Worm (Caenorhabditis elegans) whole organism, late embryonic: ENCODE results near the gene sru-2.
A peak's percentile ranks its signal among the peaks of the same experiment; 100 is the strongest.

ENCODE experiments used
- F13H6.1 ChIP-seq: sonication (generic microtip); optimal IDR thresholded peaks from 2 replicates; lab custom pipeline; 2016; ENCODE audit warnings: missing genetic modification characterization, missing compliant biosample characterization
- K02D7.2 ChIP-seq: sonication (generic microtip); optimal IDR thresholded peaks from 2 replicates; lab custom pipeline; 2017; ENCODE audit warnings: mild to moderate bottlenecking, missing genetic modification characterization, missing compliant biosample characterization
- T23F11.4 ChIP-seq: fragments of 200-800 bp; sonication (Bioruptor generic); optimal IDR thresholded peaks from 2 replicates; lab custom pipeline; 2018; ENCODE audit warnings: mild to moderate bottlenecking, missing genetic modification characterization, missing compliant biosample characterization
- ahr-1 ChIP-seq: sonication (generic microtip); optimal IDR thresholded peaks from 2 replicates; lab custom pipeline; 2016; ENCODE audit warnings: missing genetic modification characterization, missing compliant biosample characterization
- ceh-14 ChIP-seq: sonication (generic microtip); optimal IDR thresholded peaks from 2 replicates; lab custom pipeline; 2016; ENCODE audit warnings: missing genotype, missing genetic modification characterization, missing compliant biosample characterization
- ceh-18 ChIP-seq: sonication (generic microtip); optimal IDR thresholded peaks from 2 replicates; lab custom pipeline; 2016; ENCODE audit warnings: missing genetic modification characterization, missing compliant biosample characterization
- ceh-24 ChIP-seq: sonication (generic microtip); optimal IDR thresholded peaks from 2 replicates; lab custom pipeline; 2016; ENCODE audit warnings: mild to moderate bottlenecking, missing genetic modification characterization, missing compliant biosample characterization
- ceh-34 ChIP-seq: sonication (generic microtip); optimal IDR thresholded peaks from 2 replicates; lab custom pipeline; 2016; ENCODE audit warnings: mild to moderate bottlenecking, missing genetic modification characterization, missing compliant biosample characterization
- ceh-45 ChIP-seq: fragments of 200-800 bp; sonication (Bioruptor generic); IDR thresholded peaks from 2 replicates; pipeline ENCODE4 v1.3.6; 2022; ENCODE audit warnings: missing genetic modification reagents, missing genetic modification characterization, missing compliant biosample characterization
- ceh-6 ChIP-seq: fragments of 200-800 bp; sonication (Bioruptor generic); optimal IDR thresholded peaks from 2 replicates; lab custom pipeline; 2018; ENCODE audit warnings: mild to moderate bottlenecking, missing genetic modification characterization, missing compliant biosample characterization
- ceh-9 ChIP-seq: sonication (generic microtip); optimal IDR thresholded peaks from 2 replicates; lab custom pipeline; 2016; ENCODE audit warnings: mild to moderate bottlenecking, missing genetic modification characterization, inconsistent platforms, missing compliant biosample characterization
- dmd-4 ChIP-seq: sonication (generic microtip); optimal IDR thresholded peaks from 2 replicates; lab custom pipeline; 2016; ENCODE audit warnings: borderline replicate concordance, missing genetic modification characterization, missing compliant biosample characterization
- eyg-1 ChIP-seq: sonication (generic microtip); optimal IDR thresholded peaks from 2 replicates; lab custom pipeline; 2016; ENCODE audit warnings: missing genotype, missing genetic modification characterization, missing compliant biosample characterization
- fax-1 ChIP-seq: sonication (generic microtip); optimal IDR thresholded peaks from 2 replicates; lab custom pipeline; 2016; ENCODE audit warnings: missing genotype, missing genetic modification characterization, missing compliant biosample characterization
- fkh-10 ChIP-seq: fragments of 150-350 bp; optimal IDR thresholded peaks from 2 replicates; lab custom pipeline; 2014; ENCODE audit warnings: missing biosample characterization, missing genetic modification reagents, missing genetic modification characterization
- fkh-6 ChIP-seq: sonication (generic microtip); optimal IDR thresholded peaks from 2 replicates; lab custom pipeline; 2016; ENCODE audit warnings: missing genetic modification characterization, missing compliant biosample characterization
- gmeb-2 ChIP-seq: sonication (generic microtip); optimal IDR thresholded peaks from 2 replicates; lab custom pipeline; 2016; ENCODE audit warnings: missing genetic modification characterization, inconsistent platforms, missing compliant biosample characterization
- hlh-13 ChIP-seq: fragments of 200-800 bp; sonication (Bioruptor generic); optimal IDR thresholded peaks from 2 replicates; lab custom pipeline; 2018; ENCODE audit warnings: mild to moderate bottlenecking, missing genetic modification characterization, missing compliant biosample characterization
- hlh-6 ChIP-seq: sonication (generic microtip); optimal IDR thresholded peaks from 2 replicates; lab custom pipeline; 2016; ENCODE audit warnings: missing genotype, missing genetic modification characterization, missing compliant biosample characterization
- lin-11 ChIP-seq: fragments of 200-800 bp; sonication (Bioruptor generic); optimal IDR thresholded peaks from 2 replicates; lab custom pipeline; 2018; ENCODE audit warnings: mild to moderate bottlenecking, missing genetic modification characterization, missing compliant biosample characterization
- mec-3 ChIP-seq: sonication (generic microtip); optimal IDR thresholded peaks from 2 replicates; lab custom pipeline; 2016; ENCODE audit warnings: borderline replicate concordance, missing genetic modification characterization, missing compliant biosample characterization
- nfya-1 ChIP-seq: sonication (generic microtip); optimal IDR thresholded peaks from 2 replicates; lab custom pipeline; 2017; ENCODE audit warnings: missing genetic modification characterization, mild to moderate bottlenecking, missing compliant biosample characterization, antibody characterized with exemption, moderate library complexity
- nhr-11 ChIP-seq: fragments of 150-350 bp; optimal IDR thresholded peaks from 2 replicates; lab custom pipeline; 2014; ENCODE audit warnings: missing biosample characterization, missing genetic modification characterization
- npax-4 ChIP-seq: sonication (generic microtip); optimal IDR thresholded peaks from 2 replicates; lab custom pipeline; 2016; ENCODE audit warnings: missing genetic modification characterization, missing compliant biosample characterization
- pax-1 ChIP-seq: fragments of 150-350 bp; optimal IDR thresholded peaks from 2 replicates; lab custom pipeline; 2014; ENCODE audit warnings: missing biosample characterization, missing genetic modification characterization
- pha-2 ChIP-seq: sonication (generic microtip); optimal IDR thresholded peaks from 2 replicates; lab custom pipeline; 2017; ENCODE audit warnings: mild to moderate bottlenecking, missing genetic modification characterization, missing compliant biosample characterization
- pha-4 ChIP-seq: fragments of 150-350 bp; optimal IDR thresholded peaks from 2 replicates; lab custom pipeline; 2018; ENCODE audit warnings: missing biosample characterization, missing genetic modification reagents, missing genetic modification characterization
- pqm-1 ChIP-seq: sonication (generic microtip); optimal IDR thresholded peaks from 2 replicates; lab custom pipeline; 2016; ENCODE audit warnings: missing genetic modification characterization, missing compliant biosample characterization
- sdc-2 ChIP-seq: sonication (generic microtip); optimal IDR thresholded peaks from 2 replicates; lab custom pipeline; 2016; ENCODE audit warnings: missing genotype, missing genetic modification characterization, missing compliant biosample characterization
- sox-2 ChIP-seq: fragments of 200-800 bp; sonication (Bioruptor generic); IDR thresholded peaks from 2 replicates; pipeline ENCODE4 v1.3.6; 2022; ENCODE audit warnings: missing genetic modification reagents, missing genetic modification characterization, missing compliant biosample characterization
- ttx-3 ChIP-seq: sonication (generic microtip); optimal IDR thresholded peaks from 2 replicates; lab custom pipeline; 2016; ENCODE audit warnings: missing genetic modification reagents, missing genetic modification characterization, missing compliant biosample characterization
- unc-3 ChIP-seq, 2 experiments: fragments of 200-800 bp in 1 of 2; sonication (Bioruptor generic) in 1 of 2; sonication (generic microtip) in 1 of 2; conservative IDR thresholded peaks in 1 of 2; optimal IDR thresholded peaks in 1 of 2; 2 replicates each; pipeline versions ENCODE4 v1.3.6 to Lab custom; 2016 to 2022; ENCODE audit warnings: missing compliant biosample characterization in 2 of 2, missing genetic modification characterization in 2 of 2, missing genetic modification reagents in 1 of 2
- unc-42 ChIP-seq: sonication (generic microtip); optimal IDR thresholded peaks from 2 replicates; lab custom pipeline; 2016; ENCODE audit warnings: missing genotype, missing genetic modification characterization, missing compliant biosample characterization
- zip-5 ChIP-seq: sonication (generic microtip); optimal IDR thresholded peaks from 2 replicates; lab custom pipeline; 2016; ENCODE audit warnings: missing genetic modification characterization, missing compliant biosample characterization

Gene sru-2

ce11 chrIV:9477135-9477928 is 8.7 kb upstream of the sru-2 start, which contains the start of gene wrt-3 (continued):
- TF ChIP-seq unc-3 (GFP tag; conservative IDR thresholded peaks at IDR 0.05; lab: Robert Waterston, UW): peak; percentile 90
- TF ChIP-seq unc-3 (tag; optimal IDR thresholded peaks at IDR 0.05; lab: Kevin White, UChicago): peak; percentile 88
- no peak for TF ChIP-seq pqm-1 (tag; lab: Kevin White, UChicago)
- TF ChIP-seq T23F11.4 (GFP tag; lab: Kevin White, UChicago): peak; percentile 91
- peak; percentile 83 for TF ChIP-seq mec-3 (tag; lab: Kevin White, UChicago)
- peak; percentile 90 for TF ChIP-seq ceh-45 (GFP tag; lab: Robert Waterston, UW)
- peak; percentile 0 for TF ChIP-seq fkh-10 (GFP tag; lab: Kevin White, UChicago)
- peak; percentile 86 for TF ChIP-seq eyg-1
- TF ChIP-seq fkh-6 (tag; lab: Kevin White, UChicago): peak; percentile 94
- peak; percentile 92 for TF ChIP-seq ahr-1 (tag; lab: Kevin White, UChicago)
- peak; percentile 80 for TF ChIP-seq zip-5 (tag; lab: Kevin White, UChicago)
- TF ChIP-seq sdc-2 (tag; lab: Kevin White, UChicago): peak; percentile 87
- TF ChIP-seq F13H6.1 (tag; lab: Kevin White, UChicago): peak; percentile 90
- TF ChIP-seq ceh-14 (tag; lab: Kevin White, UChicago): peak; percentile 84
- no peak for TF ChIP-seq nhr-11 (tag; lab: Kevin White, UChicago)
- TF ChIP-seq lin-11 (tag; lab: Kevin White, UChicago): peak; percentile 93
- TF ChIP-seq ceh-6 (GFP tag; lab: Kevin White, UChicago): peak; percentile 97
- TF ChIP-seq pha-2 (tag; lab: Kevin White, UChicago): peak; percentile 89
- TF ChIP-seq ceh-34: peak; percentile 93
- peak; percentile 43 for TF ChIP-seq unc-42 (tag; lab: Kevin White, UChicago)
- TF ChIP-seq ttx-3 (tag; lab: Kevin White, UChicago): peak; percentile 93
- TF ChIP-seq hlh-6 (tag; lab: Kevin White, UChicago): peak; percentile 97
- TF ChIP-seq, all 69 proteins: peak for 62

ce11 chrIV:9480936-9481335 is 5.1 kb upstream of the sru-2 start, which contains the start of gene cng-3:
cng-3 (minus strand) TSS chrIV:9481037.
- TF ChIP-seq npax-4: no peak

ce11 chrIV:9485040-9485439 is 1.0 kb upstream of the sru-2 start, which contains the start of gene gadr-2:
gadr-2 (minus strand) TSS chrIV:9485140.
- TF ChIP-seq lin-11 (tag; lab: Kevin White, UChicago) (no peak), pqm-1 (tag; lab: Kevin White, UChicago) (no peak), pha-4 (tag; lab: Kevin White, UChicago) (no peak), mec-3 (tag; lab: Kevin White, UChicago) (no peak), sox-2 (GFP tag; lab: Robert Waterston, UW) (no peak), npax-4 (no peak), sdc-2 (tag; lab: Kevin White, UChicago) (no peak), gmeb-2 (no peak), unc-3 (GFP tag; conservative IDR thresholded peaks at IDR 0.05; lab: Robert Waterston, UW) (no peak), unc-3 (tag; optimal IDR thresholded peaks at IDR 0.05; lab: Kevin White, UChicago) (no peak)

- TF ChIP-seq ceh-18 (tag; lab: Kevin White, UChicago) (no peak), mec-3 (tag; lab: Kevin White, UChicago) (no peak), ceh-24 (tag; lab: Kevin White, UChicago) (no peak), T23F11.4 (GFP tag; lab: Kevin White, UChicago) (no peak), dmd-4 (no peak), ceh-9 (tag; lab: Kevin White, UChicago) (no peak), npax-4 (no peak), fax-1 (no peak), F13H6.1 (tag; lab: Kevin White, UChicago) (no peak), pha-2 (tag; lab: Kevin White, UChicago) (no peak), pqm-1 (tag; lab: Kevin White, UChicago) (no peak), K02D7.2 (tag; lab: Kevin White, UChicago) (no peak), pha-4 (tag; lab: Kevin White, UChicago) (no peak), pax-1 (tag; lab: Kevin White, UChicago) (no peak), hlh-13 (no peak), nfya-1 (tag; lab: Kevin White, UChicago) (no peak)
Observed at ce11 chrIV:9486779-9487178, 707 bp downstream of the sru-2 start.
